Fruit fly (Drosophila melanogaster) whole organism, embryonic: ENCODE measurements around the gene CG45218.

Source experiments
- Bteb2 ChIP-seq: fragments of 200-800 bp; sonication (Bioruptor generic); optimal IDR thresholded peaks from 2 replicates; lab custom pipeline; 2016; ENCODE audit warnings: missing biosample characterization, missing genetic modification characterization
- CG10654 ChIP-seq: fragments of 200-800 bp; sonication (Bioruptor generic); optimal IDR thresholded peaks from 2 replicates; lab custom pipeline; 2016; ENCODE audit warnings: missing biosample characterization, missing genetic modification characterization
- CG11723 ChIP-seq: fragments of 200-800 bp; sonication (Bioruptor generic); optimal IDR thresholded peaks from 2 replicates; lab custom pipeline; 2017; ENCODE audit warnings: missing biosample characterization, mild to moderate bottlenecking, missing genetic modification characterization
- CG12219 ChIP-seq: fragments of 200-800 bp; sonication (Bioruptor generic); optimal IDR thresholded peaks from 3 replicates; lab custom pipeline; 2018; ENCODE audit warnings: missing biosample characterization, mild to moderate bottlenecking, missing genetic modification characterization
- CG12391 ChIP-seq: fragments of 200-800 bp; sonication (Bioruptor generic); optimal IDR thresholded peaks from 3 replicates; lab custom pipeline; 2018; ENCODE audit warnings: missing biosample characterization, mild to moderate bottlenecking, missing genetic modification characterization, moderate library complexity
- CG13424 ChIP-seq: fragments of 200-800 bp; sonication (Bioruptor generic); optimal IDR thresholded peaks from 2 replicates; lab custom pipeline; 2019; ENCODE audit warnings: missing biosample characterization, mild to moderate bottlenecking, missing genetic modification characterization, moderate library complexity
- CG13624 ChIP-seq: fragments of 200-800 bp; sonication (Bioruptor generic); optimal IDR thresholded peaks from 2 replicates; lab custom pipeline; 2016; ENCODE audit warnings: missing biosample characterization, missing genetic modification characterization
- CG14667 ChIP-seq: fragments of 200-800 bp; sonication (Bioruptor generic); IDR thresholded peaks from 2 replicates; pipeline ENCODE4 v1.3.6; 2022; ENCODE audit warnings: missing biosample characterization, missing genetic modification characterization
- CG14710 ChIP-seq: fragments of 200-800 bp; sonication (Bioruptor generic); optimal IDR thresholded peaks from 3 replicates; lab custom pipeline; 2019; ENCODE audit warnings: missing biosample characterization, mild to moderate bottlenecking, missing genetic modification characterization, moderate library complexity
- CG1603 ChIP-seq: fragments of 200-800 bp; sonication (Bioruptor generic); optimal IDR thresholded peaks from 2 replicates; lab custom pipeline; 2019; ENCODE audit warnings: missing biosample characterization, mild to moderate bottlenecking, missing genetic modification characterization, moderate library complexity
- CG2120 ChIP-seq: fragments of 200-800 bp; sonication (Bioruptor generic); optimal IDR thresholded peaks from 3 replicates; lab custom pipeline; 2016; ENCODE audit warnings: missing biosample characterization, missing genetic modification characterization
- CG32532 ChIP-seq: fragments of 200-800 bp; sonication (Bioruptor generic); IDR thresholded peaks from 2 replicates; pipeline ENCODE4 v1.3.6; 2022; ENCODE audit warnings: missing biosample characterization, missing genetic modification characterization
- CG33213 ChIP-seq: fragments of 200-800 bp; sonication (Bioruptor generic); optimal IDR thresholded peaks from 3 replicates; lab custom pipeline; 2016; ENCODE audit warnings: missing biosample characterization, missing genetic modification characterization
- CG3847 ChIP-seq: fragments of 200-800 bp; sonication (Bioruptor generic); IDR thresholded peaks from 2 replicates; pipeline ENCODE4 v1.3.6; 2022; ENCODE audit warnings: missing biosample characterization, missing genetic modification characterization
- CG3995 ChIP-seq: fragments of 200-800 bp; sonication (Bioruptor generic); optimal IDR thresholded peaks from 3 replicates; lab custom pipeline; 2016; ENCODE audit warnings: missing biosample characterization, missing genetic modification characterization
- CG4617 ChIP-seq: fragments of 200-800 bp; sonication (Bioruptor generic); optimal IDR thresholded peaks from 3 replicates; lab custom pipeline; 2016; ENCODE audit warnings: missing biosample characterization, missing genetic modification characterization, borderline replicate concordance
- CoRest ChIP-seq: fragments of 200-800 bp; sonication (Bioruptor generic); optimal IDR thresholded peaks from 3 replicates; lab custom pipeline; 2018; ENCODE audit warnings: missing biosample characterization, mild to moderate bottlenecking, missing genetic modification characterization, moderate library complexity
- E2f2 ChIP-seq: fragments of 200-800 bp; sonication (Bioruptor generic); IDR thresholded peaks from 2 replicates; pipeline ENCODE4 v1.3.6; 2022; ENCODE audit warnings: missing biosample characterization, missing genetic modification characterization
- Fer3 ChIP-seq: fragments of 200-800 bp; sonication (Bioruptor generic); optimal IDR thresholded peaks from 2 replicates; lab custom pipeline; 2018; ENCODE audit warnings: missing biosample characterization, mild to moderate bottlenecking, missing genetic modification characterization, moderate library complexity
- Hmr ChIP-seq: fragments of 200-800 bp; sonication (Bioruptor generic); optimal IDR thresholded peaks from 3 replicates; lab custom pipeline; 2017; ENCODE audit warnings: mild to moderate bottlenecking, missing biosample characterization, missing genetic modification reagents, missing genetic modification characterization
- Mad ChIP-seq: fragments of 200-800 bp; sonication (Bioruptor generic); optimal IDR thresholded peaks from 2 replicates; lab custom pipeline; 2016; ENCODE audit warnings: missing biosample characterization, missing genetic modification characterization
- Med ChIP-seq: fragments of 200-800 bp; sonication (Bioruptor generic); peaks from one replicate; lab custom pipeline; 2016; ENCODE audit warnings: missing biosample characterization, missing genetic modification characterization, mild to moderate bottlenecking, inconsistent platforms, moderate library complexity
- Myb ChIP-seq: fragments of 200-800 bp; sonication (Bioruptor generic); optimal IDR thresholded peaks from 2 replicates; lab custom pipeline; 2016; ENCODE audit warnings: missing biosample characterization, missing genetic modification characterization
- NK7.1 ChIP-seq: fragments of 200-800 bp; sonication (Bioruptor generic); optimal IDR thresholded peaks from 3 replicates; lab custom pipeline; 2016; ENCODE audit warnings: missing biosample characterization, missing genetic modification characterization
- Nf-YB ChIP-seq: fragments of 200-800 bp; sonication (Bioruptor generic); optimal IDR thresholded peaks from 3 replicates; lab custom pipeline; 2019; ENCODE audit warnings: missing biosample characterization, mild to moderate bottlenecking, missing genetic modification characterization, moderate library complexity
- Rfx ChIP-seq: fragments of 200-800 bp; sonication (Bioruptor generic); IDR thresholded peaks from 2 replicates; pipeline ENCODE4 v1.3.6; 2022; ENCODE audit warnings: missing biosample characterization, missing genetic modification characterization
- Sin3A ChIP-seq: fragments of >200 bp; optimal IDR thresholded peaks from 2 replicates; lab custom pipeline; 2018
- al ChIP-seq: fragments of 200-800 bp; sonication (Bioruptor generic); IDR thresholded peaks from 2 replicates; pipeline ENCODE4 v1.3.6; 2022; ENCODE audit warnings: missing biosample characterization, missing genetic modification characterization
- ase ChIP-seq: fragments of 200-800 bp; sonication (Bioruptor generic); IDR thresholded peaks from 3 replicates; pipeline ENCODE4 v1.3.6; 2022; ENCODE audit warnings: missing biosample characterization, missing genetic modification characterization
- cato ChIP-seq: fragments of 200-800 bp; sonication (Bioruptor generic); optimal IDR thresholded peaks from 2 replicates; lab custom pipeline; 2016; ENCODE audit warnings: missing biosample characterization, missing genetic modification characterization, borderline replicate concordance
- ci ChIP-seq: fragments of 200-800 bp; sonication (Bioruptor generic); IDR thresholded peaks from 3 replicates; pipeline ENCODE4 v1.3.6; 2022; ENCODE audit warnings: missing biosample characterization, missing genetic modification characterization
- dmrt99B ChIP-seq: fragments of 200-800 bp; sonication (Bioruptor generic); optimal IDR thresholded peaks from 2 replicates; lab custom pipeline; 2018; ENCODE audit warnings: missing biosample characterization, mild to moderate bottlenecking, missing genetic modification characterization, moderate library complexity
- gfzf ChIP-seq: fragments of 200-800 bp; sonication (Bioruptor generic); optimal IDR thresholded peaks from 2 replicates; lab custom pipeline; 2016; ENCODE audit warnings: missing biosample characterization, mild to moderate bottlenecking, missing genetic modification characterization, moderate library complexity
- gsb-n ChIP-seq: fragments of 200-800 bp; sonication (Bioruptor generic); optimal IDR thresholded peaks from 3 replicates; lab custom pipeline; 2018; ENCODE audit warnings: missing biosample characterization, mild to moderate bottlenecking, missing genetic modification characterization
- ham ChIP-seq: fragments of 200-800 bp; sonication (Bioruptor generic); IDR thresholded peaks from 2 replicates; pipeline ENCODE4 v1.3.6; 2022; ENCODE audit warnings: missing biosample characterization, missing genetic modification characterization
- insv ChIP-seq, 2 experiments: fragments of 200-800 bp; sonication (Bioruptor generic); optimal IDR thresholded peaks; 3 replicates each; lab custom pipeline; 2016 to 2018; ENCODE audit warnings: missing biosample characterization in 2 of 2, missing genetic modification characterization in 2 of 2
- knrl ChIP-seq: fragments of 200-800 bp; sonication (Bioruptor generic); IDR thresholded peaks from 3 replicates; pipeline ENCODE4 v1.3.6; 2022; ENCODE audit warnings: missing biosample characterization, missing genetic modification characterization; ENCODE audit not compliant: partially characterized antibody
- lola ChIP-seq, 3 experiments: fragments of >200 bp in 2 of 3; fragments of 200-800 bp in 1 of 3; sonication (Bioruptor generic) in 1 of 3; optimal IDR thresholded peaks; 2 replicates each; lab custom pipeline; 2017 to 2019; ENCODE audit warnings: missing biosample characterization in 3 of 3, missing genetic modification characterization in 3 of 3, mild to moderate bottlenecking in 1 of 3, moderate library complexity in 1 of 3
- mam ChIP-seq: fragments of 200-800 bp; sonication (Bioruptor generic); optimal IDR thresholded peaks from 3 replicates; lab custom pipeline; 2016; ENCODE audit warnings: missing biosample characterization, missing genetic modification characterization
- nerfin-1 ChIP-seq: fragments of 200-800 bp; sonication (Bioruptor generic); optimal IDR thresholded peaks from 3 replicates; lab custom pipeline; 2019; ENCODE audit warnings: missing biosample characterization, mild to moderate bottlenecking, missing genetic modification characterization, moderate library complexity
- otp ChIP-seq: fragments of 200-800 bp; sonication (Bioruptor generic); IDR thresholded peaks from 3 replicates; pipeline ENCODE4, ENCODE4 v1.3.6; 2022; ENCODE audit warnings: missing biosample characterization, missing genetic modification characterization
- pan ChIP-seq, 4 experiments: fragments of >200 bp in 3 of 4; fragments of 200-800 bp in 1 of 4; sonication (Bioruptor generic) in 1 of 4; optimal IDR thresholded peaks in 3 of 4; IDR thresholded peaks in 1 of 4; 2 replicates each; pipeline versions ENCODE4 v1.3.6 to Lab custom; 2017 to 2022; ENCODE audit warnings: missing biosample characterization in 2 of 4, missing genetic modification characterization in 2 of 4, mixed read lengths in 1 of 4
- phol ChIP-seq: fragments of 200-800 bp; sonication (Bioruptor generic); optimal IDR thresholded peaks from 3 replicates; lab custom pipeline; 2018; ENCODE audit warnings: missing biosample characterization, mild to moderate bottlenecking, missing genetic modification characterization, moderate library complexity
- pzg ChIP-seq: fragments of 200-800 bp; sonication (Bioruptor generic); optimal IDR thresholded peaks from 3 replicates; lab custom pipeline; 2018; ENCODE audit warnings: missing biosample characterization, mild to moderate bottlenecking, missing genetic modification characterization, moderate library complexity
- ranshi ChIP-seq: fragments of 200-800 bp; sonication (Bioruptor generic); IDR thresholded peaks from 2 replicates; pipeline ENCODE4 v1.3.6; 2022; ENCODE audit warnings: missing biosample characterization, missing genetic modification characterization
- row ChIP-seq: fragments of 200-800 bp; sonication (Bioruptor generic); IDR thresholded peaks from 3 replicates; pipeline ENCODE4 v1.3.6; 2022; ENCODE audit warnings: missing biosample characterization, missing genetic modification characterization
- sens ChIP-seq: fragments of 200-800 bp; sonication (Bioruptor generic); peaks from one replicate; lab custom pipeline; 2016; ENCODE audit warnings: missing biosample characterization, missing genetic modification characterization
- stwl ChIP-seq: fragments of 200-800 bp; sonication (Bioruptor generic); optimal IDR thresholded peaks from 3 replicates; lab custom pipeline; 2018; ENCODE audit warnings: missing biosample characterization, mild to moderate bottlenecking, missing genetic modification characterization, moderate library complexity
- tll ChIP-seq, 2 experiments: fragments of 200-800 bp in 1 of 2; fragments of >200 bp in 1 of 2; sonication (Bioruptor generic) in 1 of 2; optimal IDR thresholded peaks; 2 replicates each; lab custom pipeline; 2017 to 2019; ENCODE audit warnings: missing biosample characterization in 2 of 2, missing genetic modification characterization in 2 of 2, mild to moderate bottlenecking in 1 of 2, moderate library complexity in 1 of 2
- tup ChIP-seq: fragments of 200-800 bp; sonication (Bioruptor generic); optimal IDR thresholded peaks from 2 replicates; lab custom pipeline; 2016; ENCODE audit warnings: missing biosample characterization, mild to moderate bottlenecking, missing genetic modification characterization, moderate library complexity

CG45218 gene

dm6 chr3R:15330472-15330871 is 39.9 kb upstream of the CG45218 start, which contains the start of gene mRpL9 (continued):
- TF ChIP-seq CG14667 (GFP tag; lab: Robert Waterston, UW) (no peak), row (peak; percentile 72), CG33213 (GFP tag; lab: Kevin White, UChicago) (no peak), tll (GFP tag; optimal IDR thresholded peaks at IDR 0.05; lab: Kevin White, UChicago) (peak in 1 of 2 experiments; percentile 34), CG1603 (tag; lab: Kevin White, UChicago) (peak; percentile 61), nerfin-1 (tag; lab: Kevin White, UChicago) (peak; percentile 20), CG13624 (GFP tag; lab: Kevin White, UChicago) (peak; percentile 30), Hmr (GFP tag; lab: Kevin White, UChicago) (no peak), stwl (peak; percentile 48), CG3995 (GFP tag; lab: Kevin White, UChicago) (peak; percentile 95), CG11723 (GFP tag; lab: Kevin White, UChicago) (no peak), ham (no peak), pan (optimal IDR thresholded peaks at IDR 0.05; lab: Kevin White, UChicago) (no peak), pan (GFP tag; optimal IDR thresholded peaks at IDR 0.05 in 1 of 2, IDR thresholded peaks at IDR 0.05 in 1 of 2) (peak in 1 of 2 experiments; percentile 16), otp (no peak), Rfx (peak; percentile 47; the same call in 1 of the 2 replicates), ranshi (GFP tag; lab: Robert Waterston, UW) (no peak), NK7.1 (GFP tag; lab: Kevin White, UChicago) (no peak), CG2120 (GFP tag; lab: Kevin White, UChicago) (peak; percentile 59), Sin3A (lab: Kevin White, UChicago) (peak; percentile 43), ase (GFP tag; lab: Robert Waterston, UW) (no peak), insv (GFP tag; optimal IDR thresholded peaks at IDR 0.05; lab: Kevin White, UChicago) (peak in 1 of 2 experiments; percentile 4), CG14710 (peak; percentile 64), E2f2 (peak; percentile 70), Fer3 (tag; lab: Kevin White, UChicago) (peak; percentile 35), mam (GFP tag; lab: Kevin White, UChicago) (peak; percentile 40), CG32532 (GFP tag; lab: Robert Waterston, UW) (peak; percentile 51; the same call in 1 of the 2 replicates), dmrt99B (tag; lab: Kevin White, UChicago) (no peak), CoRest (peak; percentile 39), al (no peak), Nf-YB (GFP tag; lab: Kevin White, UChicago) (no peak), tup (GFP tag; lab: Kevin White, UChicago) (no peak), Med (peak; percentile 78), phol (tag; lab: Kevin White, UChicago) (peak; percentile 52), lola (GFP tag; optimal IDR thresholded peaks at IDR 0.05; lab: Kevin White, UChicago) (peak in 1 of 3 experiments; percentile 18), CG10654 (peak; percentile 9), gfzf (GFP tag; lab: Kevin White, UChicago) (peak; percentile 31), CG3847 (GFP tag; lab: Robert Waterston, UW) (peak; percentile 58), cato (GFP tag; lab: Kevin White, UChicago) (no peak), ci (GFP tag; lab: Robert Waterston, UW) (0 out of 3 replicates have a peak, but pooled peaks have one; percentile 37), Mad (GFP tag; lab: Kevin White, UChicago) (peak; percentile 22), sens (GFP tag; lab: Kevin White, UChicago) (peak; percentile 47), Bteb2 (peak; percentile 12), gsb-n (tag; lab: Kevin White, UChicago) (no peak), Myb (GFP tag; lab: Kevin White, UChicago) (peak; percentile 77), pzg (GFP tag; lab: Kevin White, UChicago) (peak; percentile 69), CG4617 (peak; percentile 76), CG12219 (no peak), CG12391 (peak; percentile 42), knrl (GFP tag; lab: Robert Waterston, UW) (peak; percentile 44; the same call in 1 of the 3 replicates), CG13424 (tag; lab: Kevin White, UChicago) (peak; percentile 22)
